Worm (Caenorhabditis elegans): ENCODE data around the gene F16H6.4.

F16H6.4 gene

DNA sequence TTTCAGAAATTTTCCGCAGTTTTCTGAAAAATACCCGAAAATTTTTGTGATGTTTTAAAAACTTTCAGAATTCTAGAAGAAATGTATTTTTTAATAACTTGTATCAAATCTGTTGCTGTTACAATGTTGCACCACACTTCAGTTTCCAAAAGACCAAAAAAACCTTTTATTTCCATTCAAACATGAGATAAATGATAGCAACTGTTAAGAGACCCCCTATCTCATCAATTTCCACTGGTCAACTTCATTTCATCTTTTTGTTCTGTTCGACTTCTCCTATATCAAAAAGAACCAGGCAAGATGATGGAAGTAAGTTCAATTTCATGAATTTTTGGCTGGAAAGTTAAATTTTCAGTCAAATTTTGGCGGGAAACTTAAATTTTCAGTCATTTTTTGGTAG lies at the start of gene F16H6.4:
Gene F16H6.4, plus strand, starts transcription at position 301 of the 400 bp plus-strand sequence.
- TF ChIP-seq skn-1 (tag; optimal IDR thresholded peaks at IDR 0.05): no peak
- TF ChIP-seq hlh-30 (tag; optimal IDR thresholded peaks at IDR 0.05; ENCODE audit: insufficient read depth): no peak
- TF ChIP-seq lin-38 (GFP tag; IDR thresholded peaks at IDR 0.05): no peak
- TF ChIP-seq nhr-11 (tag; optimal IDR thresholded peaks at IDR 0.05): no peak
- no peak for TF ChIP-seq ceh-62 (tag; optimal IDR thresholded peaks at IDR 0.05)
- no peak for TF ChIP-seq dmd-6 (GFP tag; IDR thresholded peaks at IDR 0.05)
- TF ChIP-seq aha-1 (tag): no peak

DNA sequence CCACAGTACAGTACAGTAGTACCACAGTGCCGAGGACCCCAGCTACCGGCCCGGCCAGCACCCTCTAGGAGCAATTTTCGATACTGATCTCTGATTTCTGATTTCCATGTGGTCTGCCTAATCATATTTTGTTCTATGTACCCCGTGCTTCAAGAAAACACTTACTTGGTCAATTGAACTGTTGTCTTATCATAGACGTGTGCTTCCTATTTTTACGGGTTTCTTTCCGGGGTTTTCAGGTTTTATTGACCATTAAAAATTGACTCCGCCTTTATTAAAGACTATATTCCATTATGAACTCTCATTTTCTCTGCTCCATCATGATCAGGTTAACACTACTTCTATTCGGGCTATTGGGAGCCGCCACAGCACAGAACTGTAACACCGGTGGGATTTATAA lies 40.8 kb upstream of the F16H6.4 start, which contains the start of gene clec-48:
Gene clec-48, plus strand, starts transcription at position 320 of the 400 bp plus-strand sequence.
- no peak for TF ChIP-seq ceh-20 (GFP tag; IDR thresholded peaks at IDR 0.05)
- TF ChIP-seq snpc-1.2 (GFP tag; IDR thresholded peaks at IDR 0.05): no peak
- TF ChIP-seq daf-19 (GFP tag; conservative IDR thresholded peaks at IDR 0.05): no peak
- no peak for TF ChIP-seq daf-16 (GFP tag; optimal IDR thresholded peaks at IDR 0.05)
- peak; percentile 69 for TF ChIP-seq daf-16 (tag; optimal IDR thresholded peaks at IDR 0.05)
- TF ChIP-seq nhr-28 (tag; optimal IDR thresholded peaks at IDR 0.05): peak; percentile 41
- TF ChIP-seq php-3 (GFP tag; IDR thresholded peaks at IDR 0.05): peak; percentile 95
- no peak for TF ChIP-seq ceh-44 (GFP tag; IDR thresholded peaks at IDR 0.05)
- no peak for TF ChIP-seq vab-7 (GFP tag; IDR thresholded peaks at IDR 0.05)
- TF ChIP-seq nhr-25 (tag; optimal IDR thresholded peaks at IDR 0.05; ENCODE audit: borderline replicate concordance, insufficient read depth): no peak
- peak; percentile 49 for TF ChIP-seq dve-1 (tag; optimal IDR thresholded peaks at IDR 0.05; ENCODE audit: insufficient read depth)
- no peak for TF ChIP-seq T20F7.1 (GFP tag; optimal IDR thresholded peaks at IDR 0.05)
- no peak for TF ChIP-seq lir-3 (tag; optimal IDR thresholded peaks at IDR 0.05)

DNA sequence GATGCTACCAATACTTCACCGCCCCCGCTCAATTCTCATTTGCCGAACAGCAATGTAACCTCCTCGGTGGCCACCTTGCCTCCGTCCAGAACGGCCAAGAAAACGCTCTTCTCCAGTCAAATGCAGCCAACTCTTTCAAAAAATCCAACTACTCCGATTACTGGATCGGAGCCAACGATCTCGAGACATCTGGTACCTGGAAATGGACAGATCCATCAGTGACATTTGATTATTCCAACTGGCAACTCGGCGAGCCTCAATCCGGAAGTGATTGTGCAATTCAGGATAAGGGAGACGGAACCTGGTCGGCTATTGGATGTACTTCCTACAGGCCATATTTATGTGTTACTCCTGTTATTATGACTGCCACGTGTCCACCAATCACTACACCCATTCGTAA lies 40.3 kb upstream of the F16H6.4 start:
- peak in 1 of 2 experiments; percentile 97 for TF ChIP-seq unc-62 (GFP tag; optimal IDR thresholded peaks at IDR 0.05 in 1 of 2)
- TF ChIP-seq unc-62 (tag; optimal IDR thresholded peaks at IDR 0.05): no peak
- TF ChIP-seq mxl-2 (GFP tag; conservative IDR thresholded peaks at IDR 0.05): no peak

DNA sequence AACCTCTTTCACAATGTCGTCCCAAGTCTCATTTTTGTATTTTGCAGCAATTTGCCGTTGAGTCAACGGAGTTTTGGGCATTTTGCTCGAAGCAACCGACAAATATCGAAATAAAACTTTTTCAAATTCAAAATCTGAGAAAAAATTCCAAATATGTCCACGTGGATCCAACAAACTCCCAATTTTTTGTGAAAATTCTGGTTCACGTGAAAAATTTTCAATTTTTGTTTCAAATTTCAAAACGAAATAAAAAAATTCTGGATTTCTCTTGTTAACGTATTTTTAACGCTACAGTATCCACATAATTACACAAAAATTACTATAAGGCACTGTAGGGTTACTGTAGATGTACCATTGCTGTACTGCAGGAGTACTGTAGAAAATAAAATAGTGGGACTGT lies 37.3 kb upstream of the F16H6.4 start, which contains the start of gene C14A6.13:
Gene C14A6.13, minus strand, starts transcription at position 101 of the 400 bp plus-strand sequence.
- TF ChIP-seq madf-9 (GFP tag; conservative IDR thresholded peaks at IDR 0.05) (no peak), F37D6.2 (tag; optimal IDR thresholded peaks at IDR 0.05) (no peak), F10B5.3 (tag; optimal IDR thresholded peaks at IDR 0.05) (no peak), daf-19 (GFP tag; conservative IDR thresholded peaks at IDR 0.05) (no peak), nhr-11 (tag; optimal IDR thresholded peaks at IDR 0.05) (no peak), dpl-1 (GFP tag; optimal IDR thresholded peaks at IDR 0.05) (no peak), duxl-1 (tag; optimal IDR thresholded peaks at IDR 0.05; ENCODE audit: poor library complexity) (no peak), nhr-6 (tag; optimal IDR thresholded peaks at IDR 0.05) (no peak), nhr-41 (GFP tag; IDR thresholded peaks at IDR 0.05) (no peak), nhr-102 (tag; optimal IDR thresholded peaks at IDR 0.05) (no peak), ztf-7 (tag; optimal IDR thresholded peaks at IDR 0.05) (no peak)

DNA sequence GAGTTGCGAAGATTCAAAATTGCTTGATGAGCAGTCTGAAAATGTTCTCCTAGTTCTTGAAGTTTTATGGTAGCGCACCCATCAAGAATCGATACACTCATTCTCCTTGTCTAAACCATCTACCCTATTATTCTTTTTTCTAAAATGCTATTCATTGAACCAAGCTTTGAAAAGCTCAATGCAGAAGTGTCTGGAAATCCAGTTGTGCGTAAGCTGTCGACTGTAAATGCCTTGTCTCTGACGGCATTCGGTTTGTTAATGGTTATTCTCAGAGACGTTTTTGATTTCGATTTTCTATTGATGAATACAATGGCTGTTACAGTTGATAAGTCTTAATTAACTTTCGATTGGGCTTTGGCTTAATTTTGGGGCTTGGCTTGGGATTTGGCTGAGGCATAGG lies 36.0 kb upstream of the F16H6.4 start, which contains the start of gene C14A6.12:
Gene C14A6.12, minus strand, starts transcription at position 101 of the 400 bp plus-strand sequence.
- TF ChIP-seq hif-1 (tag; optimal IDR thresholded peaks at IDR 0.05) (no peak), dmd-6 (GFP tag; IDR thresholded peaks at IDR 0.05) (no peak), zip-2 (tag; optimal IDR thresholded peaks at IDR 0.05) (no peak), snpc-4 (tag; optimal IDR thresholded peaks at IDR 0.05) (no peak), unc-39 (tag; optimal IDR thresholded peaks at IDR 0.05) (no peak), nhr-28 (tag; optimal IDR thresholded peaks at IDR 0.05) (no peak), nhr-11 (tag; optimal IDR thresholded peaks at IDR 0.05) (no peak), saeg-2 (GFP tag; IDR thresholded peaks at IDR 0.05) (no peak), mdt-29 (GFP tag; IDR thresholded peaks at IDR 0.05) (no peak), F37D6.2 (tag; optimal IDR thresholded peaks at IDR 0.05) (no peak), skn-1 (tag; optimal IDR thresholded peaks at IDR 0.05) (no peak), cey-2 (tag; optimal IDR thresholded peaks at IDR 0.05; ENCODE audit: borderline replicate concordance, insufficient read depth) (no peak), F10B5.3 (tag; optimal IDR thresholded peaks at IDR 0.05) (no peak), tag-97 (GFP tag; IDR thresholded peaks at IDR 0.05) (no peak), unc-130 (GFP tag; optimal IDR thresholded peaks at IDR 0.05) (no peak), daf-8 (GFP tag; IDR thresholded peaks at IDR 0.05) (no peak), nhr-10 (tag; optimal IDR thresholded peaks at IDR 0.05) (no peak)
